Fruit fly (Drosophila melanogaster) whole organism, pupa: ENCODE data around the gene CG13994.
A peak's percentile ranks its signal among the peaks of the same experiment; 100 is the strongest.

ENCODE experiments used
- CG10348 ChIP-seq: fragments of 200-800 bp; sonication (Bioruptor generic); IDR thresholded peaks from 2 replicates; pipeline ENCODE4 v1.3.6; 2022; ENCODE audit warnings: missing biosample characterization, missing genetic modification characterization
- CG12605 ChIP-seq: fragments of 200-800 bp; sonication (Bioruptor generic); IDR thresholded peaks from 2 replicates; pipeline ENCODE4 v1.3.6; 2022; ENCODE audit warnings: missing biosample characterization, missing genetic modification characterization
- CG13204 ChIP-seq: fragments of 200-800 bp; sonication (Bioruptor generic); optimal IDR thresholded peaks from 2 replicates; lab custom pipeline; 2018; ENCODE audit warnings: missing biosample characterization, mild to moderate bottlenecking, missing genetic modification characterization, moderate library complexity
- CG14655 ChIP-seq: fragments of 200-800 bp; sonication (Bioruptor generic); optimal IDR thresholded peaks from 3 replicates; lab custom pipeline; 2017; ENCODE audit warnings: mild to moderate bottlenecking, missing biosample characterization, missing genetic modification reagents, missing genetic modification characterization
- CG15710 ChIP-seq: fragments of 200-800 bp; sonication (Bioruptor generic); optimal IDR thresholded peaks from 2 replicates; lab custom pipeline; 2018; ENCODE audit warnings: missing biosample characterization, mild to moderate bottlenecking, missing genetic modification characterization, moderate library complexity
- CG17806 ChIP-seq: fragments of 200-800 bp; sonication (Bioruptor generic); optimal IDR thresholded peaks from 2 replicates; lab custom pipeline; 2018; ENCODE audit warnings: missing biosample characterization, mild to moderate bottlenecking, missing genetic modification characterization, moderate library complexity
- CG32121 ChIP-seq: fragments of 200-800 bp; sonication (Bioruptor generic); IDR thresholded peaks from 2 replicates; pipeline ENCODE4 v1.3.6; 2022; ENCODE audit warnings: missing biosample characterization, missing genetic modification characterization
- CG34367 ChIP-seq: fragments of 200-800 bp; sonication (Bioruptor generic); optimal IDR thresholded peaks from 2 replicates; lab custom pipeline; 2018; ENCODE audit warnings: missing biosample characterization, mild to moderate bottlenecking, missing genetic modification characterization
- CG4496 ChIP-seq: fragments of 200-800 bp; sonication (Bioruptor generic); IDR thresholded peaks from 3 replicates; pipeline ENCODE4 v1.3.6; 2022; ENCODE audit warnings: missing biosample characterization, missing genetic modification characterization
- CG8159 ChIP-seq: fragments of 200-800 bp; sonication (Bioruptor generic); optimal IDR thresholded peaks from 3 replicates; lab custom pipeline; 2018; ENCODE audit warnings: missing biosample characterization, mild to moderate bottlenecking, missing genetic modification characterization, moderate library complexity
- CG8301 ChIP-seq: fragments of 200-800 bp; sonication (Bioruptor generic); optimal IDR thresholded peaks from 2 replicates; lab custom pipeline; 2018; ENCODE audit warnings: missing biosample characterization, mild to moderate bottlenecking, missing genetic modification characterization
- CG9948 ChIP-seq: fragments of 200-800 bp; sonication (Bioruptor generic); optimal IDR thresholded peaks from 2 replicates; lab custom pipeline; 2018; ENCODE audit warnings: missing biosample characterization, mild to moderate bottlenecking, missing genetic modification characterization, moderate library complexity
- D1 ChIP-seq: fragments of 200-800 bp; sonication (Bioruptor generic); optimal IDR thresholded peaks from 2 replicates; lab custom pipeline; 2018; ENCODE audit warnings: missing biosample characterization, mild to moderate bottlenecking, missing genetic modification characterization, moderate library complexity
- EcR ChIP-seq: fragments of 200-800 bp; sonication (Bioruptor generic); optimal IDR thresholded peaks from 3 replicates; lab custom pipeline; 2019; ENCODE audit warnings: missing biosample characterization, missing genetic modification characterization, mild to moderate bottlenecking, moderate library complexity, missing genetic modification reagents
- Ets98B ChIP-seq: fragments of 200-800 bp; sonication (Bioruptor generic); IDR thresholded peaks from 2 replicates; pipeline ENCODE4 v1.3.6; 2022; ENCODE audit warnings: missing biosample characterization, missing genetic modification characterization
- Pif1A ChIP-seq: fragments of 200-800 bp; sonication (Bioruptor generic); optimal IDR thresholded peaks from 3 replicates; lab custom pipeline; 2016; ENCODE audit warnings: missing biosample characterization, missing genetic modification characterization
- Pif1B ChIP-seq: fragments of 200-800 bp; sonication (Bioruptor generic); optimal IDR thresholded peaks from 3 replicates; lab custom pipeline; 2016; ENCODE audit warnings: missing biosample characterization, missing genetic modification characterization
- Snoo ChIP-seq: fragments of 200-800 bp; sonication (Bioruptor generic); optimal IDR thresholded peaks from 3 replicates; lab custom pipeline; 2017; ENCODE audit warnings: missing biosample characterization, mild to moderate bottlenecking, missing genetic modification characterization, inconsistent platforms
- fd96Ca ChIP-seq: fragments of 200-800 bp; sonication (Bioruptor generic); IDR thresholded peaks from 3 replicates; pipeline ENCODE4 v1.3.6; 2022; ENCODE audit warnings: missing biosample characterization, missing genetic modification characterization
- gl ChIP-seq: fragments of 200-800 bp; sonication (Bioruptor generic); optimal IDR thresholded peaks from 2 replicates; lab custom pipeline; 2018; ENCODE audit warnings: missing biosample characterization, mild to moderate bottlenecking, missing genetic modification characterization
- rn ChIP-seq: fragments of 200-800 bp; sonication (Bioruptor generic); IDR thresholded peaks from 2 replicates; pipeline ENCODE4 v1.3.6; 2022; ENCODE audit warnings: missing biosample characterization, missing genetic modification characterization

Gene CG13994

DNA sequence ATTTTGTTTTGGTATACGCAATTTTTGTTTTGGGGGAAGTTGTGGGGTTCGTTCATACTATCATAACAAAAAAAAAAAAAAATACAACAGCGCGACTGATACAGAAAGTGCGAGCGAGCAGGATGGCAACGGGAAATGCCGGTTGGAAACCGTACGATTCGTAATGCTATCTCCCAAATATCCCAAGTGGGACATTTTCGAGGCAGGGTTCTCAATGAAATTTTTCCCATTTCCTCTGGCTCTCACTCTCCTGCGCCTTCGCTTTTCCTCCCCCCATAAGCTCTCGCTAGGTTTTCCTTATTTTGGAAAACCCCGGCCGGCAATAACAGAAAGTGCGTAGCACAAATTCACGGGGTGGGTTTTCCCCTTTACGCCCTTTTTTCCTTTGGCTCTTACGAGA is 29.5 kb downstream of the CG13994 start:
- no peak for TF ChIP-seq CG14655
- no peak for TF ChIP-seq gl (tag; lab: Kevin White, UChicago)
- TF ChIP-seq Pif1A (GFP tag; lab: Kevin White, UChicago) = no peak
- no peak for TF ChIP-seq CG8159
- TF ChIP-seq CG13204 (GFP tag; lab: Kevin White, UChicago) = no peak
- TF ChIP-seq Snoo (tag; lab: Kevin White, UChicago) = no peak
- no peak for TF ChIP-seq CG9948 (tag; lab: Kevin White, UChicago)
- no peak for TF ChIP-seq CG4496 (GFP tag; lab: Robert Waterston, UW)
- TF ChIP-seq CG34367 = no peak
- TF ChIP-seq CG8301 = no peak
- no peak for TF ChIP-seq Ets98B (GFP tag; lab: Robert Waterston, UW)
- no peak for TF ChIP-seq CG12605 (GFP tag; lab: Robert Waterston, UW)
- no peak for TF ChIP-seq EcR (GFP tag; lab: Kevin White, UChicago)
- no peak for TF ChIP-seq D1
- no peak for TF ChIP-seq CG32121
- no peak for TF ChIP-seq CG17806 (tag; lab: Kevin White, UChicago)
- TF ChIP-seq CG10348 (GFP tag; lab: Robert Waterston, UW) = no peak
- no peak for TF ChIP-seq fd96Ca (GFP tag; lab: Robert Waterston, UW)
- TF ChIP-seq CG15710 (tag; lab: Kevin White, UChicago) = no peak

DNA sequence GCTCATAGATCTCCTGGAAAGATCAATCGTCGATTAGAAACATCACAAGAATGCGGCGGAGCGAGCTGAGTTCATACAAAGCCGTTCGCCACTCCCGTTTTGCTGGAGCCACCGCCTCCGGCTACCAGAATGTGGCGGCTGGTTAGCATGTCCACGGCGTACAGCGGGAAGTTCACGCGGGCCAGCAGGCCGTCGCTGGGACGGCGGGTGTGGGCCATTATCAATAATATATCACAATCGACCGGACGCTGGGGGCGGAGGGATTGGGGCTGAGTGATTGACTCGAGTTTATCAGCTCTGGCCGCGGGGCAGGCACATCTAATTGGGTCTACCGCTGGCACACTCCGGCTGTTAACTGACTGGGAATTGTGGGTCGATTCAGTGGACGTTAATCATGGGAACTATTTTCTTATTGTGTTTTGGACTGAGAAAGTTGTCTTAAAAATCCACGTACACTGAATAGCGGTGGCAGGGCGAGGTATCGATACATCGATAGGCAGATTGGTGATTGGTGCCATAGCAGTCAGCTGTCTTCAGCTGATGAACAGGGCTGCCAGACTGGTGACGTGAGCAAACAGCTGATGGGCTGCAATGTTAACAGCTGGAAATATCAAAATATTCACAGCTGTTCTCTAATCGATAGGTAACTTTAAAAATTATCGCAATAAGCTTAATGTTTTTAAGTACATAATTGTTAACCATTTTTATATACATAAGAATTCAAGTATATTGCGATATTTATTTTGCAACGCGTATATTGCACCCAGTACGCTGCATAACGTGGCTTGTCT is 35.9 kb downstream of the CG13994 start, which contains the start of gene CG9175:
Gene CG9175 (minus strand): TSS at position 488 of the 791 bp plus-strand sequence.
- TF ChIP-seq CG8159 = no peak
- no peak for TF ChIP-seq gl (tag; lab: Kevin White, UChicago)
- no peak for TF ChIP-seq CG14655
- no peak for TF ChIP-seq CG17806 (tag; lab: Kevin White, UChicago)
- no peak for TF ChIP-seq Pif1B (GFP tag; lab: Kevin White, UChicago)
- TF ChIP-seq Ets98B (GFP tag; lab: Robert Waterston, UW) = no peak
- no peak for TF ChIP-seq EcR (GFP tag; lab: Kevin White, UChicago)
- TF ChIP-seq rn (GFP tag; lab: Robert Waterston, UW) = no peak
- no peak for TF ChIP-seq Pif1A (GFP tag; lab: Kevin White, UChicago)
- TF ChIP-seq CG13204 (GFP tag; lab: Kevin White, UChicago) = no peak
- no peak for TF ChIP-seq CG34367
- no peak for TF ChIP-seq CG9948 (tag; lab: Kevin White, UChicago)
- no peak for TF ChIP-seq CG12605 (GFP tag; lab: Robert Waterston, UW)
- no peak for TF ChIP-seq fd96Ca (GFP tag; lab: Robert Waterston, UW)
- TF ChIP-seq CG8301 = no peak
- TF ChIP-seq CG15710 (tag; lab: Kevin White, UChicago) = no peak
- no peak for TF ChIP-seq CG32121

DNA sequence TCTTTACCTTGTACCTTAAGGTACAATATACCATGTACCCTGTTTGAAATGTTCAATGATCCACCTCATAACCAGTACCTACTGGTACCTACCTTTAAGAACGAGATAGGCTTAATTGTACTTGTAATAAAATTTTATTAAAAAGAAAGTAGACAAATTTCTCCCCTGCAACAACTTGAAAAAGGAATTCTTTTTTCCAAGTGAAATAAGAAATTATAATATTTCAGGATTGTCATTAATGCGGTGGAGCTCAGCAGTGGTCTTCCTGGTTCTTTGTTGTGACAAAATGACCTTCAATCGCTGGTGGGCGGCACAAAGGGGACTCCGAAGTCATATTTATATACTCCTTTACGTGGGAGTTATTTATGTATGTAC is 36.5 kb downstream of the CG13994 start:
- TF ChIP-seq CG9948 (tag; lab: Kevin White, UChicago) (no peak), fd96Ca (GFP tag; lab: Robert Waterston, UW) (no peak), CG12605 (GFP tag; lab: Robert Waterston, UW) (no peak), gl (tag; lab: Kevin White, UChicago) (no peak), CG34367 (no peak), CG14655 (no peak), Pif1B (GFP tag; lab: Kevin White, UChicago) (no peak), D1 (no peak), Ets98B (GFP tag; lab: Robert Waterston, UW) (no peak), Pif1A (GFP tag; lab: Kevin White, UChicago) (no peak), CG4496 (GFP tag; lab: Robert Waterston, UW) (no peak), CG13204 (GFP tag; lab: Kevin White, UChicago) (no peak), rn (GFP tag; lab: Robert Waterston, UW) (no peak), CG15710 (tag; lab: Kevin White, UChicago) (no peak), CG10348 (GFP tag; lab: Robert Waterston, UW) (no peak), CG17806 (tag; lab: Kevin White, UChicago) (no peak), CG8159 (no peak)

- TF ChIP-seq CG14655 (no peak), CG9948 (tag; lab: Kevin White, UChicago) (no peak), gl (tag; lab: Kevin White, UChicago) (no peak), CG15710 (tag; lab: Kevin White, UChicago) (peak; percentile 13), CG4496 (GFP tag; lab: Robert Waterston, UW) (peak; percentile 57; the same call in 2 of the 3 replicates), EcR (GFP tag; lab: Kevin White, UChicago) (peak; percentile 87), Ets98B (GFP tag; lab: Robert Waterston, UW) (peak; percentile 51; the same call in 1 of the 2 replicates), fd96Ca (GFP tag; lab: Robert Waterston, UW) (no peak), CG34367 (peak; percentile 18), CG17806 (tag; lab: Kevin White, UChicago) (no peak), CG13204 (GFP tag; lab: Kevin White, UChicago) (peak; percentile 13), CG12605 (GFP tag; lab: Robert Waterston, UW) (peak; percentile 58; the same call in 1 of the 2 replicates), D1 (no peak), Snoo (tag; lab: Kevin White, UChicago) (no peak), CG8301 (peak; percentile 35), CG32121 (no peak), CG8159 (no peak), CG10348 (GFP tag; lab: Robert Waterston, UW) (no peak), Pif1A (GFP tag; lab: Kevin White, UChicago) (peak; percentile 27), Pif1B (GFP tag; lab: Kevin White, UChicago) (peak; percentile 11), rn (GFP tag; lab: Robert Waterston, UW) (no peak)
Observed at dm6 chr2L:6100202-6100689, 37.5 kb downstream of the CG13994 start, which contains the start of gene stai. Gene stai, plus strand, starts transcription at chr2L:6100377.
